Worm (Caenorhabditis elegans) whole organism, early embryonic: ENCODE data around the gene cdo-1.

Experiments used
- F13C5.2 ChIP-seq: sonication (generic microtip); optimal IDR thresholded peaks from 2 replicates; lab custom pipeline; 2017; ENCODE audit warnings: mild to moderate bottlenecking, missing genetic modification characterization, inconsistent platforms, missing compliant biosample characterization
- ama-1 ChIP-seq: fragments of 150-350 bp; optimal IDR thresholded peaks from 2 replicates; lab custom pipeline; 2014
- ceh-13 ChIP-seq: fragments of 200-800 bp; sonication (Bioruptor generic); optimal IDR thresholded peaks from 2 replicates; lab custom pipeline; 2018; ENCODE audit warnings: mild to moderate bottlenecking, missing genetic modification characterization, missing compliant biosample characterization
- ceh-36 ChIP-seq: sonication (generic microtip); optimal IDR thresholded peaks from 2 replicates; lab custom pipeline; 2016; ENCODE audit warnings: missing genetic modification characterization, inconsistent platforms, missing compliant biosample characterization
- ets-7 ChIP-seq: sonication (generic microtip); optimal IDR thresholded peaks from 2 replicates; lab custom pipeline; 2016; ENCODE audit warnings: missing genotype, missing genetic modification characterization, missing compliant biosample characterization
- flt-1 ChIP-seq: fragments of 200-800 bp; sonication (Bioruptor generic); IDR thresholded peaks from 2 replicates; pipeline ENCODE4 v1.3.6; 2022; ENCODE audit warnings: missing genetic modification characterization, missing compliant biosample characterization
- hmbx-1 ChIP-seq: sonication (generic microtip); optimal IDR thresholded peaks from 2 replicates; lab custom pipeline; 2016; ENCODE audit warnings: mild to moderate bottlenecking, missing genetic modification characterization, missing compliant biosample characterization
- hmg-4 ChIP-seq: fragments of 200-800 bp; sonication (Bioruptor generic); optimal IDR thresholded peaks from 2 replicates; lab custom pipeline; 2018; ENCODE audit warnings: mild to moderate bottlenecking, missing genetic modification characterization, missing compliant biosample characterization
- sea-1 ChIP-seq: fragments of 200-800 bp; sonication (Bioruptor generic); conservative IDR thresholded peaks from 2 replicates; pipeline ENCODE4 v1.3.6; 2022; ENCODE audit warnings: missing genetic modification characterization, missing compliant biosample characterization
- tra-4 ChIP-seq: sonication (generic microtip); optimal IDR thresholded peaks from 2 replicates; lab custom pipeline; 2017; ENCODE audit warnings: missing genetic modification characterization, missing compliant biosample characterization

DNA sequence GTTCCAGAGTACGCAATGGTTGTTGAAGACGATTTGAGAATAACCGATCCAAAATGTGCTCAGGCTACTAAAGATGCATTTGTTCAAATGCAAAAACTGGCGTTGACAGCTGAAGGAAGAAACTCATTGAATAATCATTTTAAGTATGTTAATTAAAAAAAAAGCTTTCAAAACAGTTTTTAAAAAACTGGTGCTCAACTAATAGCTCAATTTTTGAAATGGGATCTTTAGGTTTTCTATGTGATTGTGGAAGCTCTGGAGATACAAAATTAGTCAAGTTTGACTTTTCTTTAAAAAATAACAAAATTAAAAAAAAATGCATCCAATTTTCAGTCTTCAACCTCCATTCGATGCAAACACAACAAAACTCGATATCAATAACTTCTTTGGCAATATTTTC lies 10.3 kb upstream of the cdo-1 start:
- no peak for TF ChIP-seq ets-7 (tag; lab: Kevin White, UChicago)
- TF ChIP-seq sea-1, result no peak
- no peak for TF ChIP-seq hmbx-1 (tag; lab: Kevin White, UChicago)
- no peak for TF ChIP-seq F13C5.2 (tag; lab: Kevin White, UChicago)
- TF ChIP-seq ama-1, result no peak
- no peak for TF ChIP-seq flt-1
- TF ChIP-seq ceh-13 (GFP tag; lab: Kevin White, UChicago), result no peak
- TF ChIP-seq tra-4, result no peak
- TF ChIP-seq ceh-36, result no peak
- TF ChIP-seq hmg-4 (GFP tag; lab: Kevin White, UChicago), result no peak
